Fruit fly (Drosophila melanogaster) whole organism, embryonic: ENCODE measurements around the gene CG43680.

Source experiments
- ATbp ChIP-seq: fragments of 200-800 bp; sonication (Bioruptor generic); optimal IDR thresholded peaks from 2 replicates; lab custom pipeline; 2017; ENCODE audit warnings: missing biosample characterization, mild to moderate bottlenecking, missing genetic modification characterization, missing genetic modification reagents
- Atf6 ChIP-seq: fragments of 200-800 bp; sonication (Bioruptor generic); IDR thresholded peaks from 2 replicates; pipeline ENCODE4 v1.3.6; 2022; ENCODE audit warnings: missing biosample characterization, missing genetic modification characterization
- MBD-R2 ChIP-seq: fragments of 200-800 bp; sonication (Bioruptor generic); IDR thresholded peaks from 2 replicates; pipeline ENCODE4 v1.3.6; 2022; ENCODE audit warnings: missing biosample characterization, missing genetic modification characterization
- croc ChIP-seq: fragments of 200-800 bp; sonication (Bioruptor generic); conservative IDR thresholded peaks from 3 replicates; pipeline ENCODE4 v1.3.6; 2022; ENCODE audit warnings: missing biosample characterization, missing genetic modification characterization
- h ChIP-seq: fragments of >200 bp; optimal IDR thresholded peaks from 2 replicates; lab custom pipeline; 2017
- nmo ChIP-seq: fragments of 200-800 bp; sonication (Bioruptor generic); optimal IDR thresholded peaks from 2 replicates; lab custom pipeline; 2018; ENCODE audit warnings: missing biosample characterization, mild to moderate bottlenecking, missing genetic modification characterization, moderate library complexity

DNA sequence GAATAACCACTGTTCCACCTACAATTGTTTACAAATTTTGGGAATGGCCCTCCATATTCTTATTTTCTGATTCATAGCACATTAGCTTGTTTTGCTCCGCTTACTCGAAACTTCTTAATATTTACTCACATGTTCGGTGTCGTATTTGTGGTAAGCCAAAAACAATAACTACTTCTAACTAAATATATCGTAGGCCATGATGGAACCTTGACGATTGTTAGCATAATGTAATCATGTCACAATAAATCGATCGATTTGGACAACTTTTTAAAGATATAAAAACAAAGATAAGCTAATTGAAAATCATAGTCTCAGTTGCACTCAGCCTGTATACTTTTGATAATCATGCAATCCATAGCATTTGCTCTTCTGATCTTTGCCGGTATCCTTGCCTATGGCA is 1.3 kb upstream of the CG43680 start, which contains the start of gene EAChm:
- TF ChIP-seq nmo (GFP tag; lab: Kevin White, UChicago) (no peak), ATbp (GFP tag; lab: Kevin White, UChicago) (no peak), h (lab: Kevin White, UChicago) (no peak), croc (GFP tag; lab: Robert Waterston, UW) (no peak), Atf6 (GFP tag; lab: Robert Waterston, UW) (no peak), MBD-R2 (GFP tag; lab: Robert Waterston, UW) (no peak)
